Fruit fly (Drosophila melanogaster): ENCODE data around the gene Pebp1.
A peak's percentile ranks its signal among the peaks of the same experiment; 100 is the strongest.

Pebp1 gene

DNA sequence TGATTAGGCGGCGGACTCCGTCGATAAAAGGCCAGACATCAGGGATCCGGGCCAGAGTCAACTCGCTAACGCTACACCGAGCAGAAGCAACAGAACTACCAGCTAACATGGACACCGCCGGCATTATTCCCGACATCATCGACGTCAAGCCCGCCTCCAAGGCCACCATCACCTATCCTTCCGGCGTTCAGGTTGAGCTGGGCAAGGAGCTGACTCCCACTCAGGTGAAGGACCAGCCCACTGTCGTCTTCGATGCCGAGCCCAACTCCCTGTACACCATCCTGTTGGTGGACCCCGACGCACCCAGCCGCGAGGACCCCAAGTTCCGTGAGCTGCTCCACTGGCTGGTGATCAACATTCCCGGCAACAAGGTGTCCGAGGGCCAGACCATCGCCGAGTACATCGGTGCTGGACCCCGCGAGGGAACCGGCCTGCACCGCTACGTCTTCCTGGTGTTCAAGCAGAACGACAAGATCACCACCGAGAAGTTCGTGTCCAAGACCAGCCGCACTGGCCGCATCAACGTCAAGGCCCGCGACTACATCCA, at the start of gene Pebp1:
Pebp1 (plus strand) TSS at position 51 of the 547 bp plus-strand sequence.
- TF ChIP-seq insv (optimal IDR thresholded peaks at IDR 0.05) (no peak), Sin3A (optimal IDR thresholded peaks at IDR 0.05) (no peak), psq (optimal IDR thresholded peaks at IDR 0.05) (no peak), ttk (optimal IDR thresholded peaks at IDR 0.05) (no peak), h (optimal IDR thresholded peaks at IDR 0.05) (no peak), Myc (optimal IDR thresholded peaks at IDR 0.05) (no peak)

DNA sequence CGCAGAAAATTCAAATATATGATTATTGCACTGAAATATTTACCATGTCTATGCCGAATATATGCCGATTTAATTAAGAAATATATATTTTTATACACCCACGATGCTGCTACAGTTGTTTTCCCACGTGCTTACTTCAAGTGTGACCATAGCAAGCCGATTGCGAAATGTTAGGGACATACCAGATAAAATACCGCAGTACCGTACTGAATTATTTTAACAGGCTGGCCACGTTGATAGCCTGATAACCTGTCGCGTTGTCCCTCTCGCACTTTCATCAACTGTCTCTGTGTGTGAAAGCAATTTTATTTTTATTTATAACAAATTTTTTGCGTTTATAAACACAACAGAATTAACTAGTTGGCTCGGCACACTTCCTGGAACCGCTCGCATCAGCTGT, 44.9 kb upstream of the Pebp1 start, which contains the start of the genes Nop56 and mats:
Nop56 (minus strand) TSS at position 158 of the 400 bp plus-strand sequence.
mats (plus strand) TSS at position 251 of the 400 bp plus-strand sequence.
- TF ChIP-seq ttk (optimal IDR thresholded peaks at IDR 0.05) (no peak), Myc (optimal IDR thresholded peaks at IDR 0.05) (no peak), Sin3A (optimal IDR thresholded peaks at IDR 0.05) (no peak), insv (optimal IDR thresholded peaks at IDR 0.05) (no peak), h (optimal IDR thresholded peaks at IDR 0.05) (no peak), psq (optimal IDR thresholded peaks at IDR 0.05) (no peak)

DNA sequence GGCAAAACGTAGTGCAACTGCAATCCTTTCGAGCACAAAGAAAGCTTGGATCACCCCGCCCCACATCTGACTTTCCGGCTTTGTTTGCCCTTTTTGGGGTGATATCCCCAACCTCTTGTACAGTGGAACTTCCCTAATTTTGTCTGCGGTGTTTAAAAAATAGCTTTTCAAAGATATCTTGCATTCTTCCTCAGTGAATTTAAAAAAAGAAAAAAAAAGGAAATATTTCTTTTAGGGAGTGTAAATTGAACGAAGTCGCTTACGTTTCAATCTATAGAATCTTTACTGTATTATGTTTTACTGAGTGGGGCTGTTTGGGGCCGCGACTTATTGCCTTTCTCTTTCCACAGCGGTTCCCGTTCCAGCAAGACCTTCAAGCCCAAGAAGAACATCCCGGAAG, 44.2 kb upstream of the Pebp1 start:
- TF ChIP-seq ttk (optimal IDR thresholded peaks at IDR 0.05) (no peak), Sin3A (optimal IDR thresholded peaks at IDR 0.05) (no peak), h (optimal IDR thresholded peaks at IDR 0.05) (no peak), psq (optimal IDR thresholded peaks at IDR 0.05) (no peak), insv (optimal IDR thresholded peaks at IDR 0.05) (no peak)

DNA sequence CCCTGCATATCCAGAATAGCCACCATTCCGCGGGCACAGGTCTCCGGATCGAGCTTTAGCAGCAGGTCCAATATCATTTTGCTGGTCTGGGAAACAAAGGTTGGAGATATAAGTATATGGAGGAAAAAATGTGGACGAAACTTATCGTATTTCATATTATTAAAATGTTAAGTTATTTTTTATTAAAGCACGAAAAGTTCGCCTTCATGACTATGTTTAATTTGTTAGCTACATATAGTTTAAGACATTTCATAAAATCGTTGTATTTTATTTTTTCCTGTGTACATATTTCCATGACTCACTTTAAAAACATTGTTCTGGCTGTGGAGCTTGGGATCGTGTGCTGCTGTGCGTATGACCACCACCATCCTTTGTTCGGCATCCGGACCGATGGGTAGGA, 41.8 kb upstream of the Pebp1 start:
- no peak for TF ChIP-seq Myc (optimal IDR thresholded peaks at IDR 0.05)
- TF ChIP-seq Sin3A (optimal IDR thresholded peaks at IDR 0.05): no peak
- no peak for TF ChIP-seq insv (optimal IDR thresholded peaks at IDR 0.05)
- no peak for TF ChIP-seq psq (optimal IDR thresholded peaks at IDR 0.05)
- no peak for TF ChIP-seq h (optimal IDR thresholded peaks at IDR 0.05)
- no peak for TF ChIP-seq ttk (optimal IDR thresholded peaks at IDR 0.05)

DNA sequence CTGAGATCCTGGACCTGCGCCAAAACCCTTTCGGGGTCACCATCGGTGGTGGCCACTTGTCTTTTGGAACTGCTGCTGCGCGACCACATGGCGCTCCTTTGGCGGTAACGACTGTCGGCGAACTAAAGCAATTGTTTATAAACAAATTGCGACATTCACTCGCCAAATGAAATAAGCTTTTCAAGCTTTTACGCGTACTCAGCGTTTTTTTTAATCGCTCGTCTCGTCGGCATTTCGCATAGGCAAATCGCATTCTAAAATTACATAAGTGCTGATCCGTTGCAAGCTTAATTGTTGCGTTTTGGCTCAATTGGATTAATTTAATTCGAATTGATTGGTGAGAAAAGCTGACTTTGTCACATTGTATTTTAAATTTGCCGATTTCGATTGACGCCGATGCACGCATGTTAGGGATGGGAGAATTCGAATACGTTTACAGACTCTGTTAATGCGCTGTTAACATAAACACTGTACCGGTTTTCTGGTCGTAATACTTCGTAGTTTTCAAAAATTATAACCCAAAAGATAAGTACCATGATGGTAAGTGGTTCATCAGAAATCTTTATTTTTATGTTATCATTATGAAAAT, 41.1 kb upstream of the Pebp1 start, which contains the start of gene pinta:
pinta (minus strand) TSS at position 328 of the 589 bp plus-strand sequence.
- no peak for TF ChIP-seq Sin3A (optimal IDR thresholded peaks at IDR 0.05)
- no peak for TF ChIP-seq Myc (optimal IDR thresholded peaks at IDR 0.05)
- no peak for TF ChIP-seq insv (optimal IDR thresholded peaks at IDR 0.05)
- no peak for TF ChIP-seq h (optimal IDR thresholded peaks at IDR 0.05)
- no peak for TF ChIP-seq psq (optimal IDR thresholded peaks at IDR 0.05)

DNA sequence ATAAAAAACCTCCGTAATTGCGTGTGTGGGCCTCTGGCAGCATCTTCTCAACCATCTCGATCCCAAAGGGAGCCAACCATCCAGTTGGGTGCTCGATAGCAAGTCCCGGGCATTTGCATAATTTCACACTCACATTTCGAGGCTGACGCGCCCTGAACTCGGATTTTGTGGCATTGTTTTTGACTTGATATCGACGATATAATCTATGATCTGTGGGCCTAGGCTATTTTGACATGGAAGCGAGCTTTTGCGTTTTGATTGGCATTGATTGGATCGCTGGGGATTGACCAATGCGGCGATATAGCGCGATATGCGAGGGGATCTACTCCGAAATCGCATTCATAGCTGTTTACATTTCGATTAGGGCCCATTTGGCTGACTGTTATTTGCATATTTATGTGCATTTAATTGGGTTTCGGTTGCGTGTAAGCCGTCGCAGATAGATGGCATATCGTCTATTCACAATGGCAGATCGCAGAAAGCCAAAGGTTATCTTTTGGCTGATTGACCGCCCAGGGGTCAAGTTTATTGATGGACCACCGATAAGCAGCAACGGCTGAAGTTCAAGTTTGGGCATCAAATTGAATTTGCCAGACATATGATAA, 33.5 kb upstream of the Pebp1 start:
- TF ChIP-seq Myc (optimal IDR thresholded peaks at IDR 0.05) (no peak), insv (optimal IDR thresholded peaks at IDR 0.05) (no peak), psq (optimal IDR thresholded peaks at IDR 0.05) (no peak), Sin3A (optimal IDR thresholded peaks at IDR 0.05) (no peak), h (optimal IDR thresholded peaks at IDR 0.05) (no peak), ttk (optimal IDR thresholded peaks at IDR 0.05) (no peak)

DNA sequence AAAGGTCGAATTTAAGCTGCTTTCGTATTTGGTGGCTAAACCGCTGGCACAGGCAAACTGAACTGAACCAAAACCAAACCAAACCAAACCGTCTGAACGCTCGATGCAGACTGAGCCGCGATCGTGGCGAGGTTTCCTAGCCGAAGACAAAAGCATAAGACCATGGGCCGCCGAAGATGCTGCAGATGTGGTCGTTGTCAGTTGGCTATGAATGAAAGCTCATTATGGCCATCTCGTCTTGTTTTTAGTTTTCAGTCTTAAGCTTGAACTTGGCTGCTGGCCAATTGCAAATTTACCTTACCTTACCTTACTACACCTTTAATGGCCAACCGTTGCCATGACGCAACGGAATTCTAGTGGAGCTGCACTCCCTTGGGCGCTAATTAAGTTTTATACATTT, 29.8 kb upstream of the Pebp1 start, which contains the start of gene CG13847:
CG13847 (minus strand) TSS at position 101 of the 400 bp plus-strand sequence.
- no peak for TF ChIP-seq insv (optimal IDR thresholded peaks at IDR 0.05)
- TF ChIP-seq ttk (optimal IDR thresholded peaks at IDR 0.05): no peak
- TF ChIP-seq h (optimal IDR thresholded peaks at IDR 0.05): no peak
- TF ChIP-seq Sin3A (optimal IDR thresholded peaks at IDR 0.05): no peak
- no peak for TF ChIP-seq psq (optimal IDR thresholded peaks at IDR 0.05)
- no peak for TF ChIP-seq Myc (optimal IDR thresholded peaks at IDR 0.05)

DNA sequence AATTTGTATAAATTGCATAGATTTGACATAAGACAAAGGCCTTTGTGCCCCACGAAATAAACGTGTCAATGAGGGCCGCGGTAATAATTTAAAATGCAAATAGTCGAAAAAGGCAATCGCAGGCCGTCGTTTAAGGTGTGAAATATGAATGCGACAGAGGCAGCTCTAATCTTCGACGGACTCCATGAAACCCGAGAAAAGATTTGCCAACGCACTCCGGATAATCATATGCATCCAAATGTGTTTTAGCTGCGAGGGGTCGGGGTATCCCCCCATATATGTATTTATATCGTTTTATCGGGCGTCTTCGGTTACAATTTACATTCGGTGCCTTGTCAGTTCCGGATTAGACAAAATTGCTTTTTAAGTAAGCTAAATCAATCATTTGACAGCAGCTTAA, 27.5 kb upstream of the Pebp1 start:
- TF ChIP-seq Sin3A (optimal IDR thresholded peaks at IDR 0.05) (no peak), Myc (optimal IDR thresholded peaks at IDR 0.05) (no peak), ttk (optimal IDR thresholded peaks at IDR 0.05) (no peak), insv (optimal IDR thresholded peaks at IDR 0.05) (no peak), psq (optimal IDR thresholded peaks at IDR 0.05) (no peak), h (optimal IDR thresholded peaks at IDR 0.05) (no peak)

DNA sequence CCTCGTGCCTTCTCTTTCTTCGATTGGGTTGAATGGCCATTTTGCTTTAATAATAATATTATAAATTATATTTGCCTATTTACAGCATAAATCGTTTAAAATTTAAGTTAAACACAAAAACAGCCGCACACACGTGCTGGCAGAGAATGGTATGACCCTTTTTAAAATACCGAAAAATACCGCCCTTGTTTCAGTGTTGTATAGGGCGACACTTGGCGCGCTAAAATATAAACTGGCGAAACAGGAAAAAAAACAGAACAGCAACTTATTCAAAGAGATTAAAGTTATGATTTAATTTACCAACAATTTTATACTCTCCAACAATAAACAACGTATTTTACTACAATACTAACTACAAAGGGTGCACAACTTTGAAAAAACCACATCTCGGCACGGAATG, 19.3 kb upstream of the Pebp1 start, which contains the start of gene CG12499:
CG12499 (minus strand) TSS at position 95 of the 400 bp plus-strand sequence.
- TF ChIP-seq ttk (optimal IDR thresholded peaks at IDR 0.05): no peak
- no peak for TF ChIP-seq Sin3A (optimal IDR thresholded peaks at IDR 0.05)
- no peak for TF ChIP-seq Myc (optimal IDR thresholded peaks at IDR 0.05)

DNA sequence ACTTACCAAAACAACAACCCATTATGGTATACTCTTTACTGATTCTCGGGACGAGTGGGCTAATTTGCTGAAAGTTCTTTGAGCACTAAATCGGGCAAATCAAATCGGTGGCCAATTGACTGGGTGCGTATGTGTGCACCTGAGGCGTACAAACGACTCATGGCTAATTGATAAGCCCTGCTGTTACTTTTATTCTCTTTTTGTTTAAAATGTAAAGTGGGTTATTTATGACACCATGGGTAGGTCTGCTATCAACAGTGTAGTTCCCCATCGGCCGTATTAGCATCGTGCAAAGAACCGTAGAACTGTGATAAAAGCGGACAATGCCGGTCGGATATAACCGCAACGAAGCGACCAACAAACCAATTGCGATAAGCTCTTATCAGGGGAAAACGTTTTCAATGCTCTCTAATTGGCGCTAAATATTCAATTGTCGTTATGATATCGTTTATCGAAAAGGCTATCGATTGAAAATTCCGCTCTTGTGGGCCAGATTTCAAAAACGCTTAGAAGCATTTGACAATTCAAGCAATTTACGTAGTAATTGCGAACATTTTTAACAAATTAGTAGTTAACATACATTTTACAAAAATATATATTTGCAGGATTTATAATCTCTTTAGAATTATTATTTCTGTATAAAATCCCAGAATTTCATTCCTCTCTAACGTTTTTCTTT, 18.5 kb upstream of the Pebp1 start, which contains the start of gene CG34288:
CG34288 (minus strand) TSS at position 69 of the 679 bp plus-strand sequence.
- no peak for TF ChIP-seq Sin3A (optimal IDR thresholded peaks at IDR 0.05)
- TF ChIP-seq h (optimal IDR thresholded peaks at IDR 0.05): no peak
- no peak for TF ChIP-seq insv (optimal IDR thresholded peaks at IDR 0.05)
- no peak for TF ChIP-seq ttk (optimal IDR thresholded peaks at IDR 0.05)
- no peak for TF ChIP-seq Myc (optimal IDR thresholded peaks at IDR 0.05)
- TF ChIP-seq psq (optimal IDR thresholded peaks at IDR 0.05): no peak

DNA sequence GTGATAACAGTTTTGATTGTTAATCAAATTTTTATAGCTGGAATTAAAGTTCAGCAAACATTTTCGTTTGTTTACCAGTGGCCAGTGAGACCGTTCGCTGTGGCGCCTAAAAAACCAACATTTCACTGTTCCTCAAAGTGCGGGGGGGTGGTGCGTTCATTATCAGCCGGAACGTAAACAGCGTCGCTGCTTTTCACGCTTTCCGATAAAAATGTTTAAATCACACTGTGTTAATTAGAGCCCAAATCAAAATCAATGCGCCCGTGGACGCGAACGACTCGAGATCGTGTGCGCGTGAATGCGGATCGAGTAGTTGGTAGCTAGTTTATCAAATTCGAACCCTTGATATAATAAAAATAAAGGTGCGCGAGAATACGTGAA, 18.0 kb upstream of the Pebp1 start, which contains the start of gene CG34376:
CG34376 (plus strand) TSS at position 226 of the 381 bp plus-strand sequence.
- no peak for TF ChIP-seq ttk (optimal IDR thresholded peaks at IDR 0.05)
- TF ChIP-seq h (optimal IDR thresholded peaks at IDR 0.05): no peak
- TF ChIP-seq insv (optimal IDR thresholded peaks at IDR 0.05): no peak
- TF ChIP-seq psq (optimal IDR thresholded peaks at IDR 0.05): peak; percentile 39
- no peak for TF ChIP-seq Sin3A (optimal IDR thresholded peaks at IDR 0.05)

Measured in Kc167 (cell line).